Worm (Caenorhabditis elegans): Measurements from ENCODE around the gene nhr-97.
A peak's percentile ranks its signal among the peaks of the same experiment; 100 is the strongest.

The nhr-97 gene

DNA sequence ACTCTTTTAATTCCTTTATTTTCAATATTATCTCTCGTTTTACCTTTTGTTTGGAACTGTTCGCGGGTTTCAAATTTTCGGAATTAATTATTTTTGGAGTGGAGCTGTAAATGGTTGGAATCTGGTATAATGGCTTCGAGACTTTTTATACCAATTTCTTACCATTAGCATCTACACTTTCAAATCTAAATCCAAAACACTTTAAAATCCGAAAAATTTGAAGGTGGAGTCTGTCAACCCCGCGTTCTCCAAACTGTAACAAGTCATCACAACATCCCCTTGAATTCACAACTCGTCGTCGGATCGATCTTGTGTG, at the start of gene nhr-97:
TSS of gene nhr-97 (plus strand) at position 217 of the 316 bp plus-strand sequence.
- TF ChIP-seq T20F7.1 (GFP tag; optimal IDR thresholded peaks at IDR 0.05) = no peak

DNA sequence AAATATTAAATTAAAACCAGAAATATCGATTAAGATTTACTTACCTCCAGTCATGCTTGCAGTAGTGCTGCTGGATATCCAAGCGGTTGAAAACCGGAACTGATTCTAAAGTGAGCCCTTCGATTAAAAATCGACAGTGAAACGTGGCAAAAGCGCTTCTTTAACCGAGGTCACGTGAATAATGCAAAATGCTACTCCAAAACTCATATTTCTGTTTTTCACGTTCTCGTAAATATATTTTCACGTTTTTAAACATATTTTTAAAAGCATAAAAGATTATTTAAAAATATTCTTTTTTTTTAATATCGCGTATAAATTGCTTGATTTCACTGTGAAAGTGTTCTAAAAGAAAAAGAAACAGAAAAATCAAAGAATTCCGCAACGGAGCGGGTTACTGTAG, 48.2 kb upstream of the nhr-97 start, which contains the start of gene ant-1.3:
TSS of gene ant-1.3 (minus strand) at position 101 of the 400 bp plus-strand sequence.
- TF ChIP-seq D1046.2 (GFP tag; IDR thresholded peaks at IDR 0.05) (no peak), aha-1 (tag) (no peak), dmd-8 (GFP tag; IDR thresholded peaks at IDR 0.05) (no peak), ceh-28 (tag; optimal IDR thresholded peaks at IDR 0.05) (no peak), arid-1 (GFP tag; conservative IDR thresholded peaks at IDR 0.05) (no peak), mdt-29 (GFP tag; IDR thresholded peaks at IDR 0.05) (no peak), nhr-76 (tag; optimal IDR thresholded peaks at IDR 0.05) (no peak), saeg-2 (GFP tag; IDR thresholded peaks at IDR 0.05) (no peak)

DNA sequence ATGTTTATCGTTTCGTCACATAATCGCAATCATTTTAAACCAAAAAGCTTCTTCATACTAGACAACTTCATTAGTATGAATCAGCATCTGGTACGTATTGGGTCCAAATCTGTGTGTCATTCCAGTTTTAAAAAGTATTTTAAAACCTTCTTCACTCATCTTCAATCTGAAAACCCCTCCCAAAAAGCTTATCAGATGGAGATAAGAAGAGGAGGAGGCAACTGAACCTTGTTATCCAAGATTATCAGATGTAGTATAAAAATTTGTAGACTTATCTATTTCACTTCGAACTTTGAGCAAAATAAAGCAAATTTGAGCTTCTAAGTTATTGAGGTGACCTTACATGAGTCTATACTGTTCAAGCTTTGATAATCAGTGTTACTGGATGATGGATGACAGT, 47.6 kb upstream of the nhr-97 start, which contains the start of gene nhr-38:
TSS of gene nhr-38 (plus strand) at position 301 of the 400 bp plus-strand sequence.
- TF ChIP-seq egl-43 (GFP tag; IDR thresholded peaks at IDR 0.05) (no peak), pqm-1 (tag; optimal IDR thresholded peaks at IDR 0.05) (no peak), rbr-2 (tag; optimal IDR thresholded peaks at IDR 0.05) (no peak), tag-97 (GFP tag; IDR thresholded peaks at IDR 0.05) (no peak), unc-62 (GFP tag; optimal IDR thresholded peaks at IDR 0.05 in 1 of 2) (peak in 1 of 2 experiments; percentile 41), unc-62 (tag; optimal IDR thresholded peaks at IDR 0.05) (no peak), zfp-2 (tag; optimal IDR thresholded peaks at IDR 0.05) (no peak)

DNA sequence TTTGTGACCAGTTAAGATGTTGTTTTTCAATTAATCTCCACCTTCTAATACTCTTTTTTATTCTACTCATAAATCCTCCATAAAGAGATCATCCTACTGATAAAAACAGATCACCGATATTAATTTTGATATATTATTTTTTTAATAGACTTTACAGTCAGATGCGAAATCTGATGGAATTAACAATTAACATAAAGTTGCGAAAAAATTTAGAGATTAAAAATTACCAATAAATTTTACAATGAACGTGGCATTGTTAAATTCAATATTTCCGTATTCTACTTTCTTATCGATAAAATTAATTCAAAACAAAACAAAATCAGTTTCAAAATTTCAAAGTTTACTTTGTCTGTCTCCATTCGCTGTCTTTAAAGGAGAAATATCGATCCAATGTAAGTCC, 44.7 kb upstream of the nhr-97 start, which contains the start of gene K01H12.4:
TSS of gene K01H12.4 (plus strand) at position 301 of the 400 bp plus-strand sequence.
- TF ChIP-seq nhr-41 (GFP tag; IDR thresholded peaks at IDR 0.05) (no peak), php-3 (GFP tag; IDR thresholded peaks at IDR 0.05) (no peak), aha-1 (tag) (peak; percentile 28), ztf-7 (tag; optimal IDR thresholded peaks at IDR 0.05) (no peak), nhr-28 (tag; optimal IDR thresholded peaks at IDR 0.05) (no peak)

DNA sequence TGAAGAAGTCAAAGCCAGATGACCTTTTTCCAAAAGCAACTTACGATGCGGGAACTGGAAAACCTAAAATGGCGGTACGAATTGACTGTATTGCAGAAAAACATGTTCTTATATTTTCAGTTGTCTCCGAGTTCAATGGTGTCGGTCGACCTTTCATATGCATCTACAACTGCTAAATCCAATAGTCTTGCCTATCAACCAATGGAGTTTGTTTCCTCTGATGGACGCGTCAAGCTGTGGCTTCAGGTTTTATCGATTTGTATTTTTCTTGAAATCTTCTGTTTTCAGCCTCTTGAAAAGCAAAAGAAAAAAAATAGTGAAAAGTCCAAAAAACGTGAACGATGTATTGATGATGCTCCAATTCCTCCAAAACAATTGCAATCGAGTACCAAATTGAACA, 43.2 kb upstream of the nhr-97 start:
- peak in 1 of 2 experiments; percentile 94 for TF ChIP-seq unc-62 (GFP tag; optimal IDR thresholded peaks at IDR 0.05 in 1 of 2)
- no peak for TF ChIP-seq unc-62 (tag; optimal IDR thresholded peaks at IDR 0.05)
- no peak for TF ChIP-seq lin-39 (tag; optimal IDR thresholded peaks at IDR 0.05)

DNA sequence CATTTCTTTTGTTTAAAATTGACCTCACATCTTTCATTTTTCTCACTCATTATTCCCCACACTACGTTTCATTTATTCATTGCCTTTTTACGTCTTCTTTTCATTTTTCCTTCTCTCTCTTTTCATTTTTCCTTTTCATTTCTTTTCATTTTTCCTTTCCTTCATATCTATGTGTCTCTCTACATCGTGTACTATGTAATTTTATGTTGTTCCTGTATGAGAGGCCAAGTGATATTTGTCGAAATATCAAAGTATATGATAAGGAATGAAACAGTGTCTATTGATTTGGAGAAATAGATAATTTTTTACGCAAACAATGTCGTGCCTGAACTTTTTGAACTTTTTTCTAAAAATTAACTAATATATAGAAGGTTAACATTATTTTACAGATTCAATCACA, 41.0 kb upstream of the nhr-97 start:
- TF ChIP-seq zip-2 (tag; optimal IDR thresholded peaks at IDR 0.05) (no peak), ztf-7 (tag; optimal IDR thresholded peaks at IDR 0.05) (peak; percentile 72), ztf-11 (tag; optimal IDR thresholded peaks at IDR 0.05) (no peak), mdl-1 (tag; optimal IDR thresholded peaks at IDR 0.05) (no peak), F10B5.3 (tag; optimal IDR thresholded peaks at IDR 0.05) (no peak), aha-1 (tag) (no peak), fkh-10 (GFP tag; optimal IDR thresholded peaks at IDR 0.05) (no peak), zag-1 (tag; optimal IDR thresholded peaks at IDR 0.05) (no peak), tag-97 (GFP tag; IDR thresholded peaks at IDR 0.05) (no peak), unc-62 (GFP tag; optimal IDR thresholded peaks at IDR 0.05 in 1 of 2) (no peak), unc-62 (tag; optimal IDR thresholded peaks at IDR 0.05) (no peak), sdz-12 (GFP tag; optimal IDR thresholded peaks at IDR 0.05) (no peak), lin-29 (GFP tag; IDR thresholded peaks at IDR 0.05) (no peak), zfp-2 (tag; optimal IDR thresholded peaks at IDR 0.05) (no peak), lin-1 (GFP tag; IDR thresholded peaks at IDR 0.05) (no peak), egl-43 (GFP tag; IDR thresholded peaks at IDR 0.05) (no peak), ama-1 (optimal IDR thresholded peaks at IDR 0.05) (no peak), lsy-2 (tag; optimal IDR thresholded peaks at IDR 0.05) (peak in 1 of 2 experiments; percentile 53), hlh-30 (tag; optimal IDR thresholded peaks at IDR 0.05; ENCODE audit: insufficient read depth) (peak; percentile 27), mep-1 (tag; optimal IDR thresholded peaks at IDR 0.05) (no peak), dve-1 (tag; optimal IDR thresholded peaks at IDR 0.05; ENCODE audit: insufficient read depth) (peak; percentile 84), unc-130 (GFP tag; optimal IDR thresholded peaks at IDR 0.05) (no peak), nhr-28 (tag; optimal IDR thresholded peaks at IDR 0.05) (peak; percentile 90), dmd-9 (GFP tag; IDR thresholded peaks at IDR 0.05) (no peak), nhr-25 (tag; optimal IDR thresholded peaks at IDR 0.05; ENCODE audit: borderline replicate concordance, insufficient read depth) (no peak), set-16 (GFP tag; IDR thresholded peaks at IDR 0.05) (no peak), nhr-6 (tag; optimal IDR thresholded peaks at IDR 0.05) (peak; percentile 63), ces-1 (GFP tag; optimal IDR thresholded peaks at IDR 0.05) (no peak), nhr-77 (tag; optimal IDR thresholded peaks at IDR 0.05) (peak; percentile 74)
